Fruit fly (Drosophila melanogaster): ENCODE measurements around the gene CG33995.

dm6 chr2L:4999389-5000032 lies 43.6 kb upstream of the CG33995 start:
- TF ChIP-seq Clk (GFP tag; optimal IDR thresholded peaks at IDR 0.05) (peak; percentile 90), ovo (GFP tag; optimal IDR thresholded peaks at IDR 0.05) (no peak), Mnt (GFP tag; optimal IDR thresholded peaks at IDR 0.05) (peak; percentile 11), cnc (optimal IDR thresholded peaks at IDR 0.05) (no peak), CG11617 (GFP tag; optimal IDR thresholded peaks at IDR 0.05) (peak; percentile 82), CG12768 (GFP tag; optimal IDR thresholded peaks at IDR 0.05) (peak; percentile 93), Hr96 (GFP tag; optimal IDR thresholded peaks at IDR 0.05) (peak; percentile 86), CG33017 (tag; optimal IDR thresholded peaks at IDR 0.05) (peak; percentile 92)

Measured in whole organism, adult.